Worm (Caenorhabditis elegans) whole organism, L4 larva: Measurements from ENCODE around the gene B0198.3.

Experiments used
- Y5F2A.4 ChIP-seq: fragments of 200-800 bp; sonication (Bioruptor generic); optimal IDR thresholded peaks from 2 replicates; lab custom pipeline; 2018; ENCODE audit warnings: mild to moderate bottlenecking, missing genetic modification characterization, missing compliant biosample characterization
- Y75B8A.6 ChIP-seq: fragments of 200-800 bp; sonication (Bioruptor generic); IDR thresholded peaks from 2 replicates; pipeline ENCODE4 v1.3.6; 2022; ENCODE audit warnings: missing genetic modification reagents, missing genetic modification characterization, missing compliant biosample characterization
- arid-1 ChIP-seq: fragments of 200-800 bp; sonication (Bioruptor generic); conservative IDR thresholded peaks from 2 replicates; pipeline ENCODE4 v1.3.6; 2022; ENCODE audit warnings: missing genetic modification reagents, missing genetic modification characterization, missing compliant biosample characterization
- attf-4 ChIP-seq: sonication (generic microtip); optimal IDR thresholded peaks from 3 replicates; lab custom pipeline; 2017; ENCODE audit warnings: missing biosample characterization, missing genetic modification characterization
- ceh-82 ChIP-seq: sonication (generic microtip); optimal IDR thresholded peaks from 2 replicates; lab custom pipeline; 2017; ENCODE audit warnings: missing biosample characterization, missing genetic modification characterization
- daf-12 ChIP-seq: fragments of 150-350 bp; optimal IDR thresholded peaks from 2 replicates; lab custom pipeline; 2014; ENCODE audit warnings: missing biosample characterization, missing genetic modification reagents, missing genetic modification characterization
- dpl-1 ChIP-seq: fragments of 150-350 bp; optimal IDR thresholded peaks from 2 replicates; lab custom pipeline; 2014; ENCODE audit warnings: missing biosample characterization, missing genetic modification reagents, missing genetic modification characterization
- lin-15B ChIP-seq: fragments of 150-350 bp; sonication (generic microtip); optimal IDR thresholded peaks from 3 replicates; lab custom pipeline; 2014; ENCODE audit warnings: missing biosample characterization, missing genetic modification characterization
- lin-39 ChIP-seq: fragments of 150-350 bp; optimal IDR thresholded peaks from 2 replicates; lab custom pipeline; 2014; ENCODE audit warnings: missing biosample characterization, missing genetic modification reagents, missing genetic modification characterization
- mep-1 ChIP-seq: fragments of 150-350 bp; sonication (generic microtip); optimal IDR thresholded peaks from 3 replicates; lab custom pipeline; 2014; ENCODE audit warnings: missing biosample characterization, missing genetic modification characterization
- nhr-28 ChIP-seq: fragments of 150-350 bp; optimal IDR thresholded peaks from 2 replicates; lab custom pipeline; 2014; ENCODE audit warnings: missing biosample characterization, missing genetic modification characterization
- nhr-76 ChIP-seq: fragments of 150-350 bp; optimal IDR thresholded peaks from 2 replicates; lab custom pipeline; 2014; ENCODE audit warnings: missing biosample characterization, missing genetic modification characterization
- unc-62 ChIP-seq, 3 experiments: fragments of 150-350 bp in 1 of 3; sonication (generic microtip); optimal IDR thresholded peaks in 2 of 3; peaks in 1 of 3; 1 replicate in 1 of 3; 2 replicates in 2 of 3; lab custom pipeline; 2014 to 2017; ENCODE audit warnings: missing biosample characterization in 3 of 3, missing genetic modification characterization in 3 of 3, missing genetic modification reagents in 3 of 3, missing genotype in 1 of 3
- ztf-11 ChIP-seq: fragments of 150-350 bp; optimal IDR thresholded peaks from 2 replicates; lab custom pipeline; 2014; ENCODE audit warnings: missing biosample characterization, missing genetic modification characterization

DNA sequence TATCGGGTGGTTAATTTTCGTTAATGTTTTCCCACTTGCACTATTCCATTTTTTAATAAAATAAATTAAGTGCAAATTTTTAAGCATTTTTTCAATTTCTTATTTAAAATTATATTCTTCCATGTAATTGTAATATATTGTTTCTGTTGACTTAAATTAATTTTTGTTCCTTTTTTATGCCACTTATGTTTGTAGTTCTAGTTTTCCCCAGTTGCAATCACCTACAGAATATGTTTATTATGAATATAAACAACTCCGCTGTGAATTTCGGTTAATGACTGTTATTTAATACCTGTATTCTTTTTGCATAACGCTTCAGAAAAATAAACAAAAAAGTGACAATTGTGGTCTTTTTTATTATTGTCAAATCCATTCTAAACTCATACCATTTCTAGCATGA lies 8.0 kb upstream of the B0198.3 start, which contains the start of gene lgc-23:
- no peak for TF ChIP-seq nhr-28 (tag; lab: Kevin White, UChicago)
- no peak for TF ChIP-seq ztf-11 (tag; lab: Kevin White, UChicago)
- TF ChIP-seq lin-15B: no peak
- TF ChIP-seq dpl-1: no peak
- TF ChIP-seq nhr-76: no peak
- TF ChIP-seq lin-39 (tag; lab: Kevin White, UChicago): no peak
- TF ChIP-seq Y5F2A.4: no peak
- no peak for TF ChIP-seq mep-1 (tag; lab: Kevin White, UChicago)
- TF ChIP-seq ceh-82 (tag; lab: Kevin White, UChicago): no peak
- TF ChIP-seq arid-1 (GFP tag; lab: Robert Waterston, UW): no peak
- TF ChIP-seq Y75B8A.6 (GFP tag; lab: Robert Waterston, UW): no peak
- TF ChIP-seq daf-12 (tag; lab: Kevin White, UChicago): no peak
- no peak for TF ChIP-seq attf-4 (tag; lab: Kevin White, UChicago)
- no peak for TF ChIP-seq unc-62 (GFP tag; optimal IDR thresholded peaks at IDR 0.05 in 1 of 2; lab: Kevin White, UChicago)
- TF ChIP-seq unc-62 (tag; optimal IDR thresholded peaks at IDR 0.05; lab: Kevin White, UChicago): no peak
